Fruit fly (Drosophila melanogaster): ENCODE data around the gene Gr93c.
A peak's percentile ranks its signal among the peaks of the same experiment; 100 is the strongest.

Gene Gr93c

DNA sequence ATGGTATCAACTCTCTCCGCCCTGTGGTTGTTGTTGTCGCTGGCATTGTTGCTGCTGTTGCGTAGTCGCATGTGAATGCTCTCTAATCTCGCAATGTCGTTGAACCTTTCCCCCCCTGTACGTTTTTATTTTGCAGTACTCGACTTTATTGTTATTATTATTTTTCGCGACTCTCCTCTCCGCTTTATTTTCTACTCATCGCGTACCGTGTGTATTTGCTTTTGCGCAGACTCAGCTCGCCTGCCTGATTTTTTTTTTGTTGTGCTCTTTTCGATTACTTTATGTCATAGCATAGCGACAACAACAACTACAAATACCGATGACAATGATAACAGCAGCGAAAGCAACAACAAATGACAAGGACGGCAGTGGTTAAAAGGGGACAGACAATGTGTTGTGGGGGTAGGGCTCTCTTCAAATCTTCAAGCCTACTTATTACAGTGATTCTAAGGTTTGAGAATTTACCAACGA lies 15.5 kb downstream of the Gr93c start (continued):
- TF ChIP-seq CG10631 (GFP tag; optimal IDR thresholded peaks at IDR 0.05) (peak; percentile 2), Hr38 (GFP tag; optimal IDR thresholded peaks at IDR 0.05) (no peak), Sox102F (GFP tag; optimal IDR thresholded peaks at IDR 0.05) (peak; percentile 31), Hr4 (GFP tag; optimal IDR thresholded peaks at IDR 0.05) (peak; percentile 42), CG15336 (GFP tag; IDR thresholded peaks at IDR 0.05) (no peak), svp (GFP tag) (peak; percentile 93), Hr39 (GFP tag; optimal IDR thresholded peaks at IDR 0.05) (peak; percentile 29), topi (GFP tag; optimal IDR thresholded peaks at IDR 0.05) (peak; percentile 52), eg (GFP tag; IDR thresholded peaks at IDR 0.05) (peak; percentile 21; the same call in 2 of the 3 replicates), Smox (GFP tag; optimal IDR thresholded peaks at IDR 0.05) (peak; percentile 5), CG11762 (GFP tag; optimal IDR thresholded peaks at IDR 0.05; ENCODE audit: insufficient read depth) (no peak), Gug (GFP tag; IDR thresholded peaks at IDR 0.05) (no peak), CG11902 (GFP tag; optimal IDR thresholded peaks at IDR 0.05) (no peak), salr (GFP tag; optimal IDR thresholded peaks at IDR 0.05) (peak in 1 of 2 experiments; percentile 22), Sox14 (GFP tag; optimal IDR thresholded peaks at IDR 0.05) (peak; percentile 28)

DNA sequence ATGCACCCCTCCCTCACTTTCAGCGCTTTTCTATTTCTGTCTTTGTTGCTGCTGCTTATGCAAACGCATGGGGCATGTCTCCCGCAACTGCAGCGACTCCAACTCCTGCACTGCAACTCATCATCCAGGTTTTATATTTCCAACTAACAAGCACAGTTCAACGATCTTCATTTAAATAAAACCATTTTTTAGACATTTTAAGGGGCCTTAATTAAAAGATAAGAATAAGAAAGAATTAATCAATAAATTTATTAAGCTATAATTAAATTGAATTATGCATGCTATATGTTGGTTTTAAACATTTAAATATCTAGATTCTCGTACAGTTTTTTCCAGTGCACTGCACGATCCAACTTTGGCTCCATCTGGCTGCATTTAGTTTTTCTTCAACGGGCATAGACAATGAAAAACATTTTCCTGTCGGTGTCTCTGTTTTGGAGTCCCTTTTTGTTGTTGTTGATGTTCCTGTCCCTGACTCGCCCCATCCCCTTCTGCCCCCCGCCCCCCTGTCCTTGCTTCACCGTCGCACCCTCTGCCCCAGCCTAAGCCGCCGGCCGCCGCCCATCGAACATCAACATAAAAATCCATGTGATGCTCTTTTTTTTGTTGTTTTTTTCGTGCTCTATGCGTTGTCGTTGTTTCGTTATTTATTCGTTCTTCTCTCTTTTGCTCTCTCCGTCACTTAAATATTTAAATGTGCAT lies 16.1 kb downstream of the Gr93c start:
- TF ChIP-seq CG10669 (GFP tag; optimal IDR thresholded peaks at IDR 0.05) (peak; percentile 65), CG10631 (GFP tag; optimal IDR thresholded peaks at IDR 0.05) (peak; percentile 88), Eip78C (GFP tag) (peak; percentile 92), achi (GFP tag; optimal IDR thresholded peaks at IDR 0.05) (peak; percentile 83), Sox102F (GFP tag; optimal IDR thresholded peaks at IDR 0.05) (no peak), CG34406 (GFP tag; optimal IDR thresholded peaks at IDR 0.05) (peak; percentile 57), dsx (GFP tag; optimal IDR thresholded peaks at IDR 0.05; ENCODE audit: poor library complexity, severe bottlenecking) (peak; percentile 73), Blimp-1 (GFP tag; optimal IDR thresholded peaks at IDR 0.05) (no peak), CG15336 (GFP tag; IDR thresholded peaks at IDR 0.05) (peak; percentile 96), Met (GFP tag; optimal IDR thresholded peaks at IDR 0.05) (peak; percentile 18), ss (GFP tag; optimal IDR thresholded peaks at IDR 0.05) (peak; percentile 54 to 59), svp (GFP tag) (peak; percentile 50), Eip75B (GFP tag; optimal IDR thresholded peaks at IDR 0.05) (peak; percentile 64), CG6276 (GFP tag; optimal IDR thresholded peaks at IDR 0.05) (peak; percentile 82), Smox (GFP tag; optimal IDR thresholded peaks at IDR 0.05) (no peak), CG8119 (GFP tag; IDR thresholded peaks at IDR 0.05) (peak; percentile 92), cyc (GFP tag; optimal IDR thresholded peaks at IDR 0.05) (peak; percentile 13), CG6163 (GFP tag; IDR thresholded peaks at IDR 0.05) (peak; percentile 82), Lpt (GFP tag; optimal IDR thresholded peaks at IDR 0.05) (peak; percentile 84), OdsH (GFP tag; optimal IDR thresholded peaks at IDR 0.05) (peak; percentile 81), esn (GFP tag; optimal IDR thresholded peaks at IDR 0.05) (peak; percentile 24), Gug (GFP tag; IDR thresholded peaks at IDR 0.05) (peak; percentile 80), dac (GFP tag; optimal IDR thresholded peaks at IDR 0.05) (peak; percentile 78), CG4318 (GFP tag; optimal IDR thresholded peaks at IDR 0.05) (peak; percentile 90), spab (GFP tag; optimal IDR thresholded peaks at IDR 0.05) (peak; percentile 73), Ets21C (GFP tag; optimal IDR thresholded peaks at IDR 0.05) (no peak), Ets96B (tag; optimal IDR thresholded peaks at IDR 0.05) (peak; percentile 82), CG6854 (GFP tag; optimal IDR thresholded peaks at IDR 0.05) (no peak), Sox15 (GFP tag; optimal IDR thresholded peaks at IDR 0.05) (no peak), CG8632 (GFP tag; optimal IDR thresholded peaks at IDR 0.05) (peak; percentile 40), CG7368 (GFP tag; optimal IDR thresholded peaks at IDR 0.05) (peak; percentile 58), Hr39 (GFP tag; optimal IDR thresholded peaks at IDR 0.05) (no peak), CG8319 (GFP tag; optimal IDR thresholded peaks at IDR 0.05) (peak; percentile 7), fd59A (GFP tag; optimal IDR thresholded peaks at IDR 0.05) (peak; percentile 69), Hr38 (GFP tag; optimal IDR thresholded peaks at IDR 0.05) (no peak), CG9139 (GFP tag; optimal IDR thresholded peaks at IDR 0.05) (peak; percentile 64), topi (GFP tag; optimal IDR thresholded peaks at IDR 0.05) (peak; percentile 1), CG31627 (GFP tag; optimal IDR thresholded peaks at IDR 0.05) (no peak), eg (GFP tag; IDR thresholded peaks at IDR 0.05) (peak; percentile 76), CG11294 (GFP tag; IDR thresholded peaks at IDR 0.05) (peak; percentile 54; the same call in 1 of the 2 replicates), lz (GFP tag; optimal IDR thresholded peaks at IDR 0.05) (peak; percentile 0), Hr4 (GFP tag; optimal IDR thresholded peaks at IDR 0.05) (peak; percentile 89), net (GFP tag; optimal IDR thresholded peaks at IDR 0.05) (peak; percentile 84)

All from whole organism, prepupa.